Worm (Caenorhabditis elegans) whole organism, L2 larva: Measurements from ENCODE around the gene F07C4.11.

Experiments used
- ceh-82 ChIP-seq: fragments of 150-350 bp; optimal IDR thresholded peaks from 2 replicates; lab custom pipeline; 2014; ENCODE audit warnings: missing biosample characterization, missing genetic modification characterization
- egl-27 ChIP-seq: sonication (generic microtip); optimal IDR thresholded peaks from 3 replicates; lab custom pipeline; 2017; ENCODE audit warnings: missing biosample characterization, missing genetic modification reagents, missing genetic modification characterization

ce11 chrV:7637801-7638200 lies 5.5 kb downstream of the F07C4.11 start, which contains the start of gene clec-45:
- no peak for TF ChIP-seq egl-27
- no peak for TF ChIP-seq ceh-82 (tag; lab: Kevin White, UChicago)
